Fruit fly (Drosophila melanogaster) whole organism, prepupa: ENCODE results near the gene CG12017.

Experiments used
- Blimp-1 ChIP-seq: fragments of 200-800 bp; sonication (Bioruptor generic); optimal IDR thresholded peaks from 3 replicates; lab custom pipeline; 2017; ENCODE audit warnings: missing biosample characterization, missing genetic modification characterization, mild to moderate bottlenecking, moderate library complexity, missing genetic modification reagents
- CG10631 ChIP-seq: fragments of 200-800 bp; sonication (Bioruptor generic); optimal IDR thresholded peaks from 2 replicates; lab custom pipeline; 2016; ENCODE audit warnings: missing biosample characterization, missing genetic modification characterization
- CG11762 ChIP-seq: fragments of 200-800 bp; sonication (Bioruptor generic); optimal IDR thresholded peaks from 3 replicates; lab custom pipeline; 2016; ENCODE audit warnings: missing biosample characterization, missing genetic modification characterization; ENCODE audit not compliant: insufficient read depth
- CG11902 ChIP-seq: fragments of 200-800 bp; sonication (Bioruptor generic); optimal IDR thresholded peaks from 3 replicates; lab custom pipeline; 2016; ENCODE audit warnings: missing biosample characterization, missing genetic modification characterization
- CG15336 ChIP-seq: fragments of 200-800 bp; sonication (Bioruptor generic); IDR thresholded peaks from 2 replicates; pipeline ENCODE4 v1.3.6; 2022; ENCODE audit warnings: missing biosample characterization, missing genetic modification characterization
- CG1621 ChIP-seq: fragments of 200-800 bp; sonication (Bioruptor generic); optimal IDR thresholded peaks from 3 replicates; lab custom pipeline; 2018; ENCODE audit warnings: missing biosample characterization, mild to moderate bottlenecking, missing genetic modification characterization
- CG16779 ChIP-seq: fragments of 200-800 bp; sonication (Bioruptor generic); optimal IDR thresholded peaks from 3 replicates; lab custom pipeline; 2017; ENCODE audit warnings: missing biosample characterization, mild to moderate bottlenecking, missing genetic modification characterization
- CG3032 ChIP-seq: fragments of 200-800 bp; optimal IDR thresholded peaks from 2 replicates; lab custom pipeline; 2019; ENCODE audit warnings: missing biosample characterization, mild to moderate bottlenecking, missing genetic modification characterization, moderate library complexity
- CG32006 ChIP-seq: fragments of 200-800 bp; sonication (Bioruptor generic); optimal IDR thresholded peaks from 3 replicates; lab custom pipeline; 2017; ENCODE audit warnings: missing biosample characterization, mild to moderate bottlenecking, missing genetic modification characterization
- CG34406 ChIP-seq: fragments of 200-800 bp; sonication (Bioruptor generic); optimal IDR thresholded peaks from 3 replicates; lab custom pipeline; 2016; ENCODE audit warnings: missing biosample characterization, missing genetic modification characterization
- CG3919 ChIP-seq: fragments of 200-800 bp; sonication (Bioruptor generic); optimal IDR thresholded peaks from 3 replicates; lab custom pipeline; 2016; ENCODE audit warnings: missing biosample characterization, missing genetic modification characterization
- CG6163 ChIP-seq: fragments of 200-800 bp; sonication (Bioruptor generic); IDR thresholded peaks from 3 replicates; pipeline ENCODE4 v1.3.6; 2022; ENCODE audit warnings: missing biosample characterization, missing genetic modification characterization
- CG6276 ChIP-seq: fragments of 200-800 bp; sonication (Bioruptor generic); optimal IDR thresholded peaks from 2 replicates; lab custom pipeline; 2017; ENCODE audit warnings: missing biosample characterization, mild to moderate bottlenecking, missing genetic modification characterization
- CG6792 ChIP-seq: fragments of 200-800 bp; sonication (Bioruptor generic); optimal IDR thresholded peaks from 3 replicates; lab custom pipeline; 2016; ENCODE audit warnings: missing biosample characterization, missing genetic modification characterization
- CG6808 ChIP-seq: fragments of 200-800 bp; sonication (Bioruptor generic); optimal IDR thresholded peaks from 3 replicates; lab custom pipeline; 2017; ENCODE audit warnings: missing biosample characterization, missing genetic modification characterization, mild to moderate bottlenecking, moderate library complexity, missing genetic modification reagents
- CG6854 ChIP-seq: fragments of 200-800 bp; sonication (Bioruptor generic); optimal IDR thresholded peaks from 2 replicates; lab custom pipeline; 2017; ENCODE audit warnings: missing biosample characterization, mild to moderate bottlenecking, missing genetic modification characterization
- CG8119 ChIP-seq: fragments of 200-800 bp; sonication (Bioruptor generic); IDR thresholded peaks from 3 replicates; pipeline ENCODE4 v1.3.6; 2022; ENCODE audit warnings: missing biosample characterization, missing genetic modification characterization
- CG8319 ChIP-seq: fragments of 200-800 bp; sonication (Bioruptor generic); optimal IDR thresholded peaks from 3 replicates; lab custom pipeline; 2016; ENCODE audit warnings: missing biosample characterization, missing genetic modification characterization
- CG8632 ChIP-seq: fragments of 200-800 bp; sonication (Bioruptor generic); optimal IDR thresholded peaks from 3 replicates; lab custom pipeline; 2016; ENCODE audit warnings: missing biosample characterization, missing genetic modification characterization
- CG9139 ChIP-seq: fragments of 200-800 bp; sonication (Bioruptor generic); optimal IDR thresholded peaks from 3 replicates; lab custom pipeline; 2017; ENCODE audit warnings: missing biosample characterization, mild to moderate bottlenecking, missing genetic modification characterization
- Eip75B ChIP-seq: fragments of 200-800 bp; sonication (Bioruptor generic); optimal IDR thresholded peaks from 3 replicates; lab custom pipeline; 2016; ENCODE audit warnings: missing biosample characterization, missing genetic modification characterization
- Eip78C ChIP-seq: fragments of 200-800 bp; sonication (Bioruptor generic); peaks from one replicate; lab custom pipeline; 2016; ENCODE audit warnings: missing biosample characterization, missing genetic modification characterization
- Eip93F ChIP-seq: fragments of 200-800 bp; sonication (Bioruptor generic); optimal IDR thresholded peaks from 2 replicates; lab custom pipeline; 2016; ENCODE audit warnings: missing biosample characterization, mild to moderate bottlenecking, missing genetic modification characterization
- Ets21C ChIP-seq: fragments of 200-800 bp; sonication (Bioruptor generic); optimal IDR thresholded peaks from 3 replicates; lab custom pipeline; 2016; ENCODE audit warnings: missing biosample characterization, missing genetic modification characterization
- Ets96B ChIP-seq: fragments of 200-800 bp; optimal IDR thresholded peaks from 2 replicates; lab custom pipeline; 2019; ENCODE audit warnings: missing biosample characterization, mild to moderate bottlenecking, missing genetic modification characterization, moderate library complexity
- Hr38 ChIP-seq: sonication (Bioruptor generic); optimal IDR thresholded peaks from 2 replicates; lab custom pipeline; 2016; ENCODE audit warnings: missing biosample characterization, missing genetic modification characterization
- Hr39 ChIP-seq: fragments of 200-800 bp; sonication (Bioruptor generic); optimal IDR thresholded peaks from 2 replicates; lab custom pipeline; 2016; ENCODE audit warnings: missing biosample characterization, missing genetic modification characterization
- Hr4 ChIP-seq: fragments of 200-800 bp; sonication (Bioruptor generic); optimal IDR thresholded peaks from 3 replicates; lab custom pipeline; 2016; ENCODE audit warnings: missing biosample characterization, missing genetic modification characterization
- Lpt ChIP-seq: fragments of 200-800 bp; sonication (Bioruptor generic); optimal IDR thresholded peaks from 3 replicates; lab custom pipeline; 2016; ENCODE audit warnings: missing biosample characterization, missing genetic modification characterization
- Met ChIP-seq: fragments of 200-800 bp; sonication (Bioruptor generic); optimal IDR thresholded peaks from 3 replicates; lab custom pipeline; 2016; ENCODE audit warnings: missing biosample characterization, missing genetic modification characterization
- OdsH ChIP-seq: fragments of 200-800 bp; sonication (Bioruptor generic); optimal IDR thresholded peaks from 3 replicates; lab custom pipeline; 2016; ENCODE audit warnings: missing biosample characterization, missing genetic modification characterization
- Sox102F ChIP-seq: fragments of 200-800 bp; sonication (Bioruptor generic); optimal IDR thresholded peaks from 2 replicates; lab custom pipeline; 2016; ENCODE audit warnings: missing biosample characterization, mild to moderate bottlenecking, missing genetic modification characterization
- Sox14 ChIP-seq: fragments of 200-800 bp; sonication (Bioruptor generic); optimal IDR thresholded peaks from 3 replicates; lab custom pipeline; 2016; ENCODE audit warnings: missing biosample characterization, missing genetic modification characterization
- Sox15 ChIP-seq: fragments of 200-800 bp; sonication (Bioruptor generic); optimal IDR thresholded peaks from 3 replicates; lab custom pipeline; 2016; ENCODE audit warnings: missing biosample characterization, missing genetic modification characterization
- achi ChIP-seq: fragments of 200-800 bp; sonication (Bioruptor generic); optimal IDR thresholded peaks from 3 replicates; lab custom pipeline; 2016; ENCODE audit warnings: missing biosample characterization, missing genetic modification characterization
- acj6 ChIP-seq: fragments of 200-800 bp; sonication (Bioruptor generic); optimal IDR thresholded peaks from 3 replicates; lab custom pipeline; 2016; ENCODE audit warnings: missing biosample characterization, missing genetic modification characterization
- cyc ChIP-seq: fragments of 200-800 bp; sonication (Bioruptor generic); optimal IDR thresholded peaks from 3 replicates; lab custom pipeline; 2016; ENCODE audit warnings: missing biosample characterization, missing genetic modification characterization
- dac ChIP-seq: fragments of 200-800 bp; sonication (Bioruptor generic); optimal IDR thresholded peaks from 2 replicates; lab custom pipeline; 2017; ENCODE audit warnings: missing biosample characterization, mild to moderate bottlenecking, missing genetic modification characterization
- esn ChIP-seq: fragments of 200-800 bp; sonication (Bioruptor generic); optimal IDR thresholded peaks from 2 replicates; lab custom pipeline; 2016; ENCODE audit warnings: missing biosample characterization, mild to moderate bottlenecking, missing genetic modification characterization, moderate library complexity
- fd59A ChIP-seq: fragments of 200-800 bp; sonication (Bioruptor generic); optimal IDR thresholded peaks from 2 replicates; lab custom pipeline; 2017; ENCODE audit warnings: missing biosample characterization, mild to moderate bottlenecking, missing genetic modification characterization, missing genetic modification reagents
- fd85E ChIP-seq: fragments of 200-800 bp; sonication (Bioruptor generic); optimal IDR thresholded peaks from 3 replicates; lab custom pipeline; 2016; ENCODE audit warnings: missing biosample characterization, missing genetic modification characterization
- fkh ChIP-seq: fragments of 200-800 bp; sonication (Bioruptor generic); optimal IDR thresholded peaks from 3 replicates; lab custom pipeline; 2017; ENCODE audit warnings: missing biosample characterization, mild to moderate bottlenecking, missing genetic modification characterization, moderate library complexity
- lz ChIP-seq: fragments of 200-800 bp; sonication (Bioruptor generic); optimal IDR thresholded peaks from 3 replicates; lab custom pipeline; 2016; ENCODE audit warnings: missing biosample characterization, missing genetic modification characterization
- net ChIP-seq: fragments of 200-800 bp; sonication (Bioruptor generic); optimal IDR thresholded peaks from 3 replicates; lab custom pipeline; 2016; ENCODE audit warnings: missing biosample characterization, missing genetic modification characterization
- pdm3 ChIP-seq: fragments of 200-800 bp; sonication (Bioruptor generic); optimal IDR thresholded peaks from 3 replicates; lab custom pipeline; 2016; ENCODE audit warnings: missing biosample characterization, missing genetic modification characterization
- spab ChIP-seq: fragments of 200-800 bp; sonication (Bioruptor generic); optimal IDR thresholded peaks from 2 replicates; lab custom pipeline; 2017; ENCODE audit warnings: missing biosample characterization, mild to moderate bottlenecking, missing genetic modification characterization, missing genetic modification reagents
- svp ChIP-seq: fragments of 200-800 bp; sonication (Bioruptor generic); peaks from one replicate; lab custom pipeline; 2016; ENCODE audit warnings: missing biosample characterization, missing genetic modification characterization
- topi ChIP-seq: fragments of 200-800 bp; sonication (Bioruptor generic); optimal IDR thresholded peaks from 3 replicates; lab custom pipeline; 2016; ENCODE audit warnings: missing biosample characterization, missing genetic modification characterization
- vri ChIP-seq: fragments of 200-800 bp; sonication (Bioruptor generic); optimal IDR thresholded peaks from 3 replicates; lab custom pipeline; 2016; ENCODE audit warnings: missing biosample characterization, mild to moderate bottlenecking, missing genetic modification characterization

CG12017 gene

dm6 chr3L:3288414-3288813 is 8.4 kb downstream of the CG12017 start:
- no peak for TF ChIP-seq Eip93F (GFP tag; lab: Kevin White, UChicago)
- no peak for TF ChIP-seq fkh
- TF ChIP-seq acj6 (GFP tag; lab: Kevin White, UChicago), result no peak
- TF ChIP-seq Sox102F (GFP tag; lab: Kevin White, UChicago), result no peak
- TF ChIP-seq pdm3 (GFP tag; lab: Kevin White, UChicago), result no peak
- no peak for TF ChIP-seq Sox15 (GFP tag; lab: Kevin White, UChicago)
- TF ChIP-seq CG11902 (GFP tag; lab: Kevin White, UChicago), result no peak
- TF ChIP-seq vri, result no peak
- no peak for TF ChIP-seq CG8319 (GFP tag; lab: Kevin White, UChicago)
- no peak for TF ChIP-seq CG3032 (tag; lab: Kevin White, UChicago)
- TF ChIP-seq esn (GFP tag; lab: Kevin White, UChicago), result no peak
- peak; percentile 28 for TF ChIP-seq CG3919
- no peak for TF ChIP-seq CG16779 (tag; lab: Kevin White, UChicago)
- TF ChIP-seq achi (GFP tag; lab: Kevin White, UChicago), result no peak
- TF ChIP-seq svp (GFP tag; lab: Kevin White, UChicago), result peak; percentile 5
- TF ChIP-seq CG10631 (GFP tag; lab: Kevin White, UChicago), result no peak
- no peak for TF ChIP-seq Blimp-1 (GFP tag; lab: Kevin White, UChicago)
- TF ChIP-seq CG8119 (GFP tag; lab: Robert Waterston, UW), result no peak
- no peak for TF ChIP-seq Sox14 (GFP tag; lab: Kevin White, UChicago)
- no peak for TF ChIP-seq OdsH
- TF ChIP-seq CG6854 (GFP tag; lab: Kevin White, UChicago), result no peak
- TF ChIP-seq cyc (GFP tag; lab: Kevin White, UChicago), result peak; percentile 24
- TF ChIP-seq dac (GFP tag; lab: Kevin White, UChicago), result no peak
- peak; percentile 48 for TF ChIP-seq Eip78C (GFP tag; lab: Kevin White, UChicago)
- TF ChIP-seq Hr39, result no peak
- no peak for TF ChIP-seq Lpt (GFP tag; lab: Kevin White, UChicago)
- no peak for TF ChIP-seq Eip75B (GFP tag; lab: Kevin White, UChicago)

- TF ChIP-seq Hr4 (GFP tag; lab: Kevin White, UChicago) (no peak), acj6 (GFP tag; lab: Kevin White, UChicago) (no peak), CG3919 (no peak), net (no peak), CG10631 (GFP tag; lab: Kevin White, UChicago) (no peak), CG6808 (GFP tag; lab: Kevin White, UChicago) (no peak), spab (GFP tag; lab: Kevin White, UChicago) (no peak), Ets96B (no peak), Sox102F (GFP tag; lab: Kevin White, UChicago) (no peak), Met (GFP tag; lab: Kevin White, UChicago) (no peak), esn (GFP tag; lab: Kevin White, UChicago) (no peak), Ets21C (GFP tag; lab: Kevin White, UChicago) (no peak), vri (no peak), CG32006 (no peak), CG8319 (GFP tag; lab: Kevin White, UChicago) (no peak), topi (GFP tag; lab: Kevin White, UChicago) (no peak), CG6163 (no peak)
Measured at dm6 chr3L:3291159-3291558, 11.1 kb downstream of the CG12017 start, which contains the start of gene CG12009. TSS of gene CG12009 (plus strand) at chr3L:3291459.

DNA sequence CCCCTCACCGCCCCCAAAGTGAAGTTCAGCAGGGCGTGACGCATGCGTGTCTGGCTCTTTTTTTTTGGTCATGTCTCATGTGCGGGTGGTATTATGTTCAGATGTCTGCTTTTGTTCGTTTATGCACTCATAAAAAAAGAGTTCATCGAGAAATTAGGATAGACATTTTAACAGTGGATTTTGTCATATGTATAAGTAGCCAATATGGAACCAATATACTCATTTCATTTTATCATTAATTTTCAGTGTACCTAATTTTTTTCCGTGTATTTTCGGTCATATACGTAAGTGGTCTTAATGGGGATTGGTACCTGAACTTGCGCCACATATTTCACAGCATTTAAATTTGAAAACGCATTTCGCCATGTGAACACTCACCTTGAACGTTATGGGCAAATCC is 20.3 kb downstream of the CG12017 start:
- TF ChIP-seq fkh, result no peak
- peak; percentile 57 for TF ChIP-seq CG6792 (GFP tag; lab: Kevin White, UChicago)
- peak; percentile 69 for TF ChIP-seq Eip78C (GFP tag; lab: Kevin White, UChicago)
- TF ChIP-seq fd59A, result no peak
- TF ChIP-seq CG8632 (GFP tag; lab: Kevin White, UChicago), result no peak
- no peak for TF ChIP-seq CG9139
- peak; percentile 31 for TF ChIP-seq CG6276
- TF ChIP-seq Blimp-1 (GFP tag; lab: Kevin White, UChicago), result peak; percentile 12
- peak; percentile 59 for TF ChIP-seq Hr39
- peak; percentile 71 for TF ChIP-seq esn (GFP tag; lab: Kevin White, UChicago)
- TF ChIP-seq Hr38 (GFP tag; lab: Kevin White, UChicago), result no peak
- peak; percentile 14 for TF ChIP-seq CG11762 (GFP tag; lab: Kevin White, UChicago)
- TF ChIP-seq CG34406 (GFP tag; lab: Kevin White, UChicago), result peak; percentile 47
- peak; percentile 33 for TF ChIP-seq pdm3 (GFP tag; lab: Kevin White, UChicago)
- TF ChIP-seq net, result peak; percentile 34
- no peak for TF ChIP-seq CG3032 (tag; lab: Kevin White, UChicago)
- TF ChIP-seq Ets21C (GFP tag; lab: Kevin White, UChicago), result peak; percentile 35
- no peak for TF ChIP-seq spab (GFP tag; lab: Kevin White, UChicago)
- TF ChIP-seq CG15336 (GFP tag; lab: Robert Waterston, UW), result peak; percentile 66
- TF ChIP-seq lz (GFP tag; lab: Kevin White, UChicago), result peak; percentile 67
- TF ChIP-seq CG1621 (tag; lab: Kevin White, UChicago), result no peak
- no peak for TF ChIP-seq fd85E (GFP tag; lab: Kevin White, UChicago)
